Worm (Caenorhabditis elegans): ENCODE results near the gene Y54G2A.76.

The Y54G2A.76 gene

ce11 chrIV:2774500-2774899 lies 34.7 kb upstream of the Y54G2A.76 start (continued):
- TF ChIP-seq C34B4.2 (tag; optimal IDR thresholded peaks at IDR 0.05) (no peak), unc-98 (GFP tag; IDR thresholded peaks at IDR 0.05) (no peak), skn-1 (tag; optimal IDR thresholded peaks at IDR 0.05) (peak; percentile 91), mep-1 (tag; optimal IDR thresholded peaks at IDR 0.05) (peak; percentile 94), isw-1 (GFP tag; IDR thresholded peaks at IDR 0.05) (peak; percentile 55), efl-1 (optimal IDR thresholded peaks at IDR 0.05) (peak; percentile 69 to 71), efl-1 (GFP tag; optimal IDR thresholded peaks at IDR 0.05 in 1 of 2) (peak; percentile 62 to 96), ets-5 (GFP tag; IDR thresholded peaks at IDR 0.05) (no peak), mef-2 (tag; optimal IDR thresholded peaks at IDR 0.05) (no peak), fos-1 (tag; optimal IDR thresholded peaks at IDR 0.05) (peak; percentile 72), jun-1 (tag; optimal IDR thresholded peaks at IDR 0.05) (peak; percentile 76), snu-23 (GFP tag; optimal IDR thresholded peaks at IDR 0.05) (peak; percentile 93), nhr-28 (tag; optimal IDR thresholded peaks at IDR 0.05) (no peak), elt-3 (tag; optimal IDR thresholded peaks at IDR 0.05) (peak in 2 of 6 experiments; percentile 55 to 56), fkh-8 (tag; optimal IDR thresholded peaks at IDR 0.05) (peak; percentile 10), C16A3.4 (tag; optimal IDR thresholded peaks at IDR 0.05) (peak; percentile 76), nhr-19 (GFP tag; conservative IDR thresholded peaks at IDR 0.05) (peak; percentile 92), mdl-1 (tag; optimal IDR thresholded peaks at IDR 0.05) (peak in 1 of 2 experiments; percentile 86), sup-37 (GFP tag; optimal IDR thresholded peaks at IDR 0.05) (peak; percentile 45), hpl-2 (GFP tag; optimal IDR thresholded peaks at IDR 0.05) (peak; percentile 65), lir-3 (tag; optimal IDR thresholded peaks at IDR 0.05; ENCODE audit: poor library complexity) (peak; percentile 62), elt-2 (tag; optimal IDR thresholded peaks at IDR 0.05) (peak; percentile 16), ceh-88 (GFP tag; IDR thresholded peaks at IDR 0.05) (peak; percentile 63; the same call in 1 of the 2 replicates), grh-1 (GFP tag; IDR thresholded peaks at IDR 0.05) (peak; percentile 95), pag-3 (tag; optimal IDR thresholded peaks at IDR 0.05; ENCODE audit: borderline replicate concordance, insufficient read depth) (peak; percentile 96), efl-3 (GFP tag; optimal IDR thresholded peaks at IDR 0.05) (no peak), blmp-1 (tag; optimal IDR thresholded peaks at IDR 0.05) (peak; percentile 74), rnt-1 (tag; optimal IDR thresholded peaks at IDR 0.05) (peak; percentile 90), ztf-4 (tag; optimal IDR thresholded peaks at IDR 0.05) (peak; percentile 70)

DNA sequence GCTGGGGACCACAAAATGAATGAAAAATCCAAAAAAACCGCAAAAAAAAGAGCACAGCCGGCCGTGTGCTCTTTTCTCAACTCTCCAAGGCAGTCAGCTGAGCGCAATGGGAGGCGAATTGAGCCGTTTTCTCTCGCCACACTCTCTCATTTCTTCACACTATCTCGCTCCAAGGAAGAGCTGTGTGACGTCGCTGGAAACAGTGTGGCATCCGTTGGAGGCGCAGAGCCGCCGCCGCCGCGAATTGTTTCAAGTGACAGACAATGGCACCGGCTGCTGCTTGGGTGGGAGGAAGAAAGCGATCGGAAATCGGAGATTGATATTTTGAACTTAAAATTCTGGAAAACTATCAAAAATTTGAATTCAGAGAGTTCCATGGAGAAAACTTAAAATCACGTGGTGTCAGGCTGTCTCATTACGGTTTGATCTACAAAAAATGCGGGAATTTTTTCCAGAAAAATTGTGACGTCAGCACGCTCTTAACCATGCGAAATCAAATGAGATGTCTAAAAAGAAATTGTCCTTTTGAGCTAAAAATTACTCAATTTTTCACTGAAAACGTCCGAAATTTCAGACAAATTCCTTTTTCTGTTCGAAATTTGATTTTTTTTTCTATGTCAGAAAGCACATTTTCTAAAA lies 33.1 kb upstream of the Y54G2A.76 start:
- TF ChIP-seq lin-15B (tag; optimal IDR thresholded peaks at IDR 0.05), result no peak
- no peak for TF ChIP-seq aha-1 (tag; optimal IDR thresholded peaks at IDR 0.05)
- no peak for TF ChIP-seq vab-15 (tag; optimal IDR thresholded peaks at IDR 0.05)
- TF ChIP-seq lin-35 (GFP tag; optimal IDR thresholded peaks at IDR 0.05), result peak; percentile 1 to 47
- TF ChIP-seq nhr-76 (tag; optimal IDR thresholded peaks at IDR 0.05), result no peak
- TF ChIP-seq ceh-88 (GFP tag; IDR thresholded peaks at IDR 0.05), result no peak
- TF ChIP-seq mep-1 (tag; optimal IDR thresholded peaks at IDR 0.05), result peak; percentile 36
- TF ChIP-seq lsy-2 (tag; optimal IDR thresholded peaks at IDR 0.05), result peak; percentile 43 to 52
- TF ChIP-seq unc-130 (tag; optimal IDR thresholded peaks at IDR 0.05), result no peak
- TF ChIP-seq nhr-77 (tag; optimal IDR thresholded peaks at IDR 0.05), result no peak
- no peak for TF ChIP-seq ztf-11 (tag; optimal IDR thresholded peaks at IDR 0.05)
- peak; percentile 47 to 53 for TF ChIP-seq efl-1 (optimal IDR thresholded peaks at IDR 0.05)
- peak; percentile 27 to 92 for TF ChIP-seq efl-1 (GFP tag; optimal IDR thresholded peaks at IDR 0.05 in 1 of 2)
- TF ChIP-seq swsn-7 (tag; optimal IDR thresholded peaks at IDR 0.05), result peak; percentile 60
- no peak for TF ChIP-seq pqm-1 (tag; optimal IDR thresholded peaks at IDR 0.05)
- TF ChIP-seq ceh-82 (tag; optimal IDR thresholded peaks at IDR 0.05), result peak in 1 of 3 experiments; percentile 42
- TF ChIP-seq pag-3 (tag; optimal IDR thresholded peaks at IDR 0.05; ENCODE audit: borderline replicate concordance, insufficient read depth), result peak; percentile 95
- no peak for TF ChIP-seq sptf-1 (tag; optimal IDR thresholded peaks at IDR 0.05)
- peak; percentile 65 for TF ChIP-seq xbp-1 (tag; optimal IDR thresholded peaks at IDR 0.05)
- TF ChIP-seq ceh-90 (tag; optimal IDR thresholded peaks at IDR 0.05), result no peak
- TF ChIP-seq grh-1 (GFP tag; IDR thresholded peaks at IDR 0.05), result no peak
- no peak for TF ChIP-seq nhr-237 (tag; optimal IDR thresholded peaks at IDR 0.05)
- TF ChIP-seq blmp-1 (tag; optimal IDR thresholded peaks at IDR 0.05), result no peak
- no peak for TF ChIP-seq fos-1 (tag; optimal IDR thresholded peaks at IDR 0.05)
- peak; percentile 25 for TF ChIP-seq irx-1 (tag; optimal IDR thresholded peaks at IDR 0.05)
- peak; percentile 87 for TF ChIP-seq rnt-1 (tag; optimal IDR thresholded peaks at IDR 0.05)
- no peak for TF ChIP-seq ets-5 (GFP tag; IDR thresholded peaks at IDR 0.05)
- TF ChIP-seq C16A3.4 (tag; optimal IDR thresholded peaks at IDR 0.05), result no peak
- TF ChIP-seq zag-1 (tag; optimal IDR thresholded peaks at IDR 0.05), result no peak
- no peak for TF ChIP-seq mab-9 (GFP tag; IDR thresholded peaks at IDR 0.05)
- TF ChIP-seq C34B4.2 (tag; optimal IDR thresholded peaks at IDR 0.05), result no peak
- TF ChIP-seq hlh-17 (GFP tag; optimal IDR thresholded peaks at IDR 0.05; ENCODE audit: borderline replicate concordance), result no peak
- TF ChIP-seq lin-39 (tag; optimal IDR thresholded peaks at IDR 0.05), result peak; percentile 9
